Worm (Caenorhabditis elegans) whole organism, L3 larva: ENCODE data around the gene T12G3.4.

ENCODE experiments used
- R02D3.7 ChIP-seq: fragments of 150-350 bp; optimal IDR thresholded peaks from 2 replicates; lab custom pipeline; 2014; ENCODE audit warnings: missing biosample characterization, missing genetic modification characterization
- ama-1 ChIP-seq: fragments of 150-350 bp; optimal IDR thresholded peaks from 2 replicates; lab custom pipeline; 2018
- ceh-16 ChIP-seq: sonication (generic microtip); optimal IDR thresholded peaks from 2 replicates; lab custom pipeline; 2017; ENCODE audit warnings: missing biosample characterization, missing genetic modification characterization
- ceh-28 ChIP-seq: fragments of 150-350 bp; optimal IDR thresholded peaks from 2 replicates; lab custom pipeline; 2014; ENCODE audit warnings: missing biosample characterization, missing genetic modification reagents, missing genetic modification characterization
- ceh-82 ChIP-seq: fragments of 150-350 bp; optimal IDR thresholded peaks from 2 replicates; lab custom pipeline; 2014; ENCODE audit warnings: missing biosample characterization, missing genetic modification characterization
- daf-12 ChIP-seq: fragments of 150-350 bp; optimal IDR thresholded peaks from 2 replicates; lab custom pipeline; 2014; ENCODE audit warnings: missing biosample characterization, missing genetic modification reagents, missing genetic modification characterization
- egl-27 ChIP-seq: sonication (generic microtip); optimal IDR thresholded peaks from 4 replicates; lab custom pipeline; 2017; ENCODE audit warnings: missing biosample characterization, missing genetic modification reagents, missing genetic modification characterization
- egl-5 ChIP-seq: fragments of 150-350 bp; optimal IDR thresholded peaks from 2 replicates; lab custom pipeline; 2017; ENCODE audit warnings: missing biosample characterization, missing genetic modification reagents, missing genetic modification characterization, inconsistent platforms
- elt-1 ChIP-seq: fragments of 150-350 bp; optimal IDR thresholded peaks from 2 replicates; lab custom pipeline; 2014; ENCODE audit warnings: missing biosample characterization, missing genetic modification characterization
- elt-2 ChIP-seq: sonication (generic microtip); optimal IDR thresholded peaks from 2 replicates; lab custom pipeline; 2016; ENCODE audit warnings: missing genetic modification reagents, mild to moderate bottlenecking, missing genetic modification characterization, missing compliant biosample characterization
- elt-3 ChIP-seq, 3 experiments: fragments of 150-350 bp in 1 of 3; sonication (generic microtip) in 2 of 3; optimal IDR thresholded peaks; 2 replicates in 2 of 3; 4 replicates in 1 of 3; lab custom pipeline; 2014 to 2017; ENCODE audit warnings: missing biosample characterization in 3 of 3, missing genetic modification characterization in 3 of 3
- eor-1 ChIP-seq, 2 experiments: fragments of 150-350 bp; optimal IDR thresholded peaks; 2 replicates each; lab custom pipeline; 2014 to 2018; ENCODE audit warnings: missing biosample characterization in 2 of 2, missing genetic modification characterization in 2 of 2
- fkh-10 ChIP-seq: sonication (generic microtip); optimal IDR thresholded peaks from 2 replicates; lab custom pipeline; 2017; ENCODE audit warnings: missing biosample characterization, missing genetic modification reagents, missing genetic modification characterization
- hmg-11 ChIP-seq: sonication (generic microtip); optimal IDR thresholded peaks from 2 replicates; lab custom pipeline; 2016; ENCODE audit warnings: missing genetic modification characterization, missing compliant biosample characterization
- jun-1 ChIP-seq: fragments of 150-350 bp; optimal IDR thresholded peaks from 2 replicates; lab custom pipeline; 2014; ENCODE audit warnings: missing biosample characterization, missing genetic modification reagents, missing genetic modification characterization
- lsy-12 ChIP-seq: sonication (generic microtip); optimal IDR thresholded peaks from 2 replicates; lab custom pipeline; 2016; ENCODE audit warnings: mild to moderate bottlenecking, missing genetic modification characterization, missing compliant biosample characterization
- mdl-1 ChIP-seq: fragments of 150-350 bp; optimal IDR thresholded peaks from 2 replicates; lab custom pipeline; 2014; ENCODE audit warnings: missing biosample characterization, missing genetic modification characterization
- mml-1 ChIP-seq: fragments of 150-350 bp; sonication (generic microtip); optimal IDR thresholded peaks from 3 replicates; lab custom pipeline; 2014; ENCODE audit warnings: missing biosample characterization, missing genetic modification characterization
- nhr-23 ChIP-seq: fragments of 150-350 bp; optimal IDR thresholded peaks from 2 replicates; lab custom pipeline; 2014; ENCODE audit warnings: missing biosample characterization, missing genetic modification reagents, missing genetic modification characterization
- nhr-25 ChIP-seq: sonication (generic microtip); optimal IDR thresholded peaks from 2 replicates; lab custom pipeline; 2017; ENCODE audit warnings: missing biosample characterization, missing genetic modification characterization
- nhr-28 ChIP-seq: fragments of 150-350 bp; optimal IDR thresholded peaks from 2 replicates; lab custom pipeline; 2014; ENCODE audit warnings: missing biosample characterization, missing genetic modification characterization
- nhr-43 ChIP-seq: sonication (generic microtip); optimal IDR thresholded peaks from 2 replicates; lab custom pipeline; 2016; ENCODE audit warnings: mild to moderate bottlenecking, missing genetic modification characterization, missing compliant biosample characterization; ENCODE audit not compliant: poor library complexity, severe bottlenecking
- nhr-76 ChIP-seq: fragments of 150-350 bp; sonication (generic microtip); optimal IDR thresholded peaks from 5 replicates; lab custom pipeline; 2014; ENCODE audit warnings: missing biosample characterization, missing genetic modification characterization
- pha-4 ChIP-seq: fragments of 150-350 bp; optimal IDR thresholded peaks from 2 replicates; lab custom pipeline; 2014; ENCODE audit warnings: missing biosample characterization, missing genetic modification reagents, missing genetic modification characterization
- pqm-1 ChIP-seq: fragments of 150-350 bp; optimal IDR thresholded peaks from 2 replicates; lab custom pipeline; 2017; ENCODE audit warnings: missing biosample characterization, missing genetic modification characterization, inconsistent platforms
- sea-2 ChIP-seq: fragments of 150-350 bp; sonication (generic microtip); optimal IDR thresholded peaks from 4 replicates; lab custom pipeline; 2014; ENCODE audit warnings: missing biosample characterization, missing genetic modification reagents, missing genetic modification characterization
- skn-1 ChIP-seq: fragments of 150-350 bp; optimal IDR thresholded peaks from 2 replicates; lab custom pipeline; 2014; ENCODE audit warnings: missing biosample characterization, missing genetic modification characterization
- tbx-2 ChIP-seq: sonication (generic microtip); optimal IDR thresholded peaks from 2 replicates; lab custom pipeline; 2016; ENCODE audit warnings: mild to moderate bottlenecking, missing genetic modification characterization, missing compliant biosample characterization
- unc-39 ChIP-seq: sonication (generic microtip); optimal IDR thresholded peaks from 4 replicates; lab custom pipeline; 2017; ENCODE audit warnings: missing biosample characterization, missing genetic modification characterization
- zag-1 ChIP-seq: fragments of 150-350 bp; optimal IDR thresholded peaks from 2 replicates; lab custom pipeline; 2014; ENCODE audit warnings: missing biosample characterization, missing genetic modification characterization
- ztf-4 ChIP-seq: fragments of 150-350 bp; optimal IDR thresholded peaks from 2 replicates; lab custom pipeline; 2014; ENCODE audit warnings: missing biosample characterization, missing genetic modification characterization

The T12G3.4 gene

DNA sequence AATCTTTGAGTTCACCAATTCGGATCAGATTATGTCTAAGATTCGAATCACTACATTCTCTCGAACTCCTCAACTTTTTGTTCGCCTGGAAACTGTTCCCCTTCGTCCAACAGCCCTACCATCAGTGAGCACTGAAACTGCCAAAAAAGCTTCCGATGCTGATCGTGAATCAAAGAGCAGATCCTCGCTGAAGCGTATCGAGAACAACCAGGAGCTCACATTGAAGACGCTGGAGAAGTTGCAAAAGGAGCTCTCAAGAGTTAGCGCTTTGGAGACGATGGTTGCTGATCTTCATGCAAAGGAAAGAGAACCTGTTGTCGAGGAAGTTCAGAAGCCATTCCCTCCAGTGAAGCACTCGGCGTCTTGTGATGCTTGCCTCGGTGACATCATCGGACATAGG is 13.3 kb upstream of the T12G3.4 start:
- TF ChIP-seq egl-5 (tag; lab: Kevin White, UChicago) (no peak), ceh-82 (tag; lab: Kevin White, UChicago) (no peak), nhr-28 (tag; lab: Kevin White, UChicago) (no peak), mdl-1 (tag; lab: Kevin White, UChicago) (no peak), nhr-25 (tag; lab: Kevin White, UChicago) (peak; percentile 29), jun-1 (tag; lab: Kevin White, UChicago) (no peak), ama-1 (lab: Kevin White, UChicago) (peak; percentile 9), nhr-76 (tag; lab: Kevin White, UChicago) (no peak), R02D3.7 (tag; lab: Kevin White, UChicago) (no peak), elt-1 (tag; lab: Kevin White, UChicago) (no peak)

DNA sequence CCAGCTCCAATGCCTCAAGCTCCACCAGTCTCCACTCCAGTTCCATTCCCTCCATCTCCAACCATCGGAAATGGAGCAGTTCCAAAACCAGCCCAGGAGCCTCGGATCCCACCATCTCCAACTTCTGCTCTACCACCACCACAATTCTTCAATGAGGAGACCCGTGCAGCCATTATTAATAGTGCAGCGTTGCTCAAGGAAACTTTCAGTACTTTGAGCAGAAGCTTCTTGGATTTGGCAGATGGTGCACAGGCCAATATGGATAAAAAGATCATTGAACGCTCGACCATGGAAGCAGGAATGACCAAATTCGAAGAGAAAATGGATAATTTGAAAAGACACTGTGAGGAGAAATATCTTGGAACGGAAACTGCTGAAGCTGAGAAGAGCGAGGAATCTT is 12.6 kb upstream of the T12G3.4 start:
- no peak for TF ChIP-seq ceh-28 (tag; lab: Kevin White, UChicago)
- no peak for TF ChIP-seq mml-1 (tag; lab: Kevin White, UChicago)

DNA sequence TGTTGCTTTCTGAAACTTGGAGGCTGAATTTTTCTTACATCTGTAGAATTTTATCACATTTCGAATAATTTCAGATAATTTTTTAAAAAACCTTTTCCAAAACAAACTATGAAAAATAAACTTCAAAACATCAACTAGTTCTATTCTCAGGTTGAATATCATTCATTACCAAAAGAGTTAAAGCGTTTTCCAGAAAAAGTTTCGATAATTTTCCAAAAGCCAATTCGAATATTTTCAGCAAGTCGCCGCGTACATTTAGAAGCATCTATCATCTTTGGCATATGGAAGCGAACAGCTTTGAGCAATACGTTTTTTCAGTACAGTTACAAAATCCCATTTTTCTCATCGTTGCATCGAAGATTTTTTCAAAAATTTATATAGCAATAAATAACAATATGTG is 11.1 kb upstream of the T12G3.4 start:
- no peak for TF ChIP-seq egl-27 (tag; lab: Kevin White, UChicago)
- TF ChIP-seq nhr-43, result peak; percentile 20
- TF ChIP-seq ztf-4 (tag; lab: Kevin White, UChicago), result peak; percentile 13
- no peak for TF ChIP-seq egl-5 (tag; lab: Kevin White, UChicago)
- TF ChIP-seq elt-3 (tag; optimal IDR thresholded peaks at IDR 0.05; lab: Kevin White, UChicago), result peak in 1 of 3 experiments; percentile 9
- TF ChIP-seq skn-1, result no peak
- peak; percentile 42 for TF ChIP-seq nhr-25 (tag; lab: Kevin White, UChicago)
- no peak for TF ChIP-seq nhr-23
- TF ChIP-seq ama-1 (lab: Kevin White, UChicago), result peak; percentile 91
- TF ChIP-seq pha-4 (tag; lab: Kevin White, UChicago), result peak; percentile 49
- TF ChIP-seq tbx-2 (tag; lab: Kevin White, UChicago), result peak; percentile 56
- peak; percentile 5 for TF ChIP-seq lsy-12 (tag; lab: Kevin White, UChicago)
- peak; percentile 19 for TF ChIP-seq elt-2 (tag; lab: Kevin White, UChicago)

DNA sequence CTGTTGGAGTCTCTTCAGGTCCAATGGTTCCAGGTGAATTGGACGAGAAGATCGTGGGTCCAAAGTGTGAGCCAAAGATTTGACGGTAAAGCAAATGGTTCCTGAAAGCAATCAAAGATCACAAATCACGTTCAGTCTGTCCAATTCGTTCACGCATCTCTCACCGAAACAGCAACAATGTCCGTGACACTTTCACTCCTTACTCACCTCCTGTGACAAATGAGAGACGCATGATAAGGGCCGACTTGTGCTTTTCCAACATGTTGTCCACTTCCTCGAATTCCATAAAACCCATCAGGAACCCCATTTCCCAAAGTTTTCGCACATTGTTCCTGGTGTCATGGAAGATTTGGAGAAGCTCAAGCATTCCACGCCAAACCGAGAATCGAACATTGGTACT is 7.6 kb upstream of the T12G3.4 start:
- no peak for TF ChIP-seq hmg-11 (tag; lab: Kevin White, UChicago)
- no peak for TF ChIP-seq fkh-10 (GFP tag; lab: Kevin White, UChicago)
- TF ChIP-seq sea-2, result no peak
- no peak for TF ChIP-seq elt-3 (tag; optimal IDR thresholded peaks at IDR 0.05; lab: Kevin White, UChicago)
- no peak for TF ChIP-seq nhr-43
- no peak for TF ChIP-seq lsy-12 (tag; lab: Kevin White, UChicago)
- no peak for TF ChIP-seq mml-1 (tag; lab: Kevin White, UChicago)
- TF ChIP-seq ceh-16 (tag; lab: Kevin White, UChicago), result no peak
- no peak for TF ChIP-seq pha-4 (tag; lab: Kevin White, UChicago)
- TF ChIP-seq R02D3.7 (tag; lab: Kevin White, UChicago), result no peak
- TF ChIP-seq tbx-2 (tag; lab: Kevin White, UChicago), result no peak
- TF ChIP-seq nhr-25 (tag; lab: Kevin White, UChicago), result no peak
- TF ChIP-seq ceh-28 (tag; lab: Kevin White, UChicago), result no peak
- TF ChIP-seq skn-1, result no peak
- no peak for TF ChIP-seq jun-1 (tag; lab: Kevin White, UChicago)
- no peak for TF ChIP-seq nhr-23
- TF ChIP-seq daf-12 (tag; lab: Kevin White, UChicago), result no peak
- no peak for TF ChIP-seq ama-1 (lab: Kevin White, UChicago)

DNA sequence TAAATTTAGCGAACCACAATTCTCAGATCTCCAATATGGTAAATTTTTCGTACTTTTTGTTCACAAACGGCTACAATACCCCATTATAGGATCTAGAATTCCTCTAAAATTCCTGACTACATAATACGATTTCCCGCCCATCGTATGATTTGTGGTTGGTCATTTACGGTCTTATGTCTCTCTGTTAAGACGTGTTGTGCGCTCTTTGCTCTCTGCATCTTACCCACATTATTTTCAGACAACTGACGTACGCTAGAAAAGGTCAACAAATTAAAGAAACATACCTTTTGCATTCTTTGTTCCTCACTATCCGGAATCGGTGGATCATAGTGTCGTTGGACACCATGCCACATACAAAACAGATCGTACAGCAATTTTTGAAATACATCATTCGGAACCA is 5.0 kb upstream of the T12G3.4 start:
- peak; percentile 4 for TF ChIP-seq pqm-1
- no peak for TF ChIP-seq nhr-28 (tag; lab: Kevin White, UChicago)
- TF ChIP-seq unc-39, result no peak
- TF ChIP-seq zag-1 (tag; lab: Kevin White, UChicago), result no peak
- TF ChIP-seq elt-2 (tag; lab: Kevin White, UChicago), result peak; percentile 39
- no peak for TF ChIP-seq eor-1 (tag; optimal IDR thresholded peaks at IDR 0.05; lab: Kevin White, UChicago)
- TF ChIP-seq, all 47 proteins: peak for 2
